Worm (Caenorhabditis elegans) whole organism, young adult: ENCODE results near the gene F54F11.1.

ENCODE experiments used
- B0261.1 ChIP-seq: sonication (generic microtip); optimal IDR thresholded peaks from 2 replicates; lab custom pipeline; 2016; ENCODE audit warnings: mild to moderate bottlenecking, missing genetic modification characterization, moderate library complexity, missing compliant biosample characterization
- B0336.3 ChIP-seq: fragments of 200-800 bp; sonication (Bioruptor generic); IDR thresholded peaks from 2 replicates; pipeline ENCODE4 v1.3.6; 2022; ENCODE audit warnings: missing genetic modification characterization, missing compliant biosample characterization
- D2030.7 ChIP-seq: fragments of 200-800 bp; sonication (Bioruptor generic); IDR thresholded peaks from 2 replicates; pipeline ENCODE4 v1.3.6; 2022; ENCODE audit warnings: missing genetic modification reagents, missing genetic modification characterization, missing compliant biosample characterization
- F33H1.4 ChIP-seq: fragments of 200-800 bp; sonication (Bioruptor generic); IDR thresholded peaks from 2 replicates; pipeline ENCODE4 v1.3.6; 2022; ENCODE audit warnings: missing genetic modification reagents, missing genetic modification characterization, missing compliant biosample characterization
- F37B4.10 ChIP-seq: fragments of 200-800 bp; sonication (Bioruptor generic); IDR thresholded peaks from 2 replicates; pipeline ENCODE4 v1.3.6; 2022; ENCODE audit warnings: missing genetic modification characterization, missing compliant biosample characterization
- F39B2.1 ChIP-seq: fragments of 200-800 bp; sonication (Bioruptor generic); IDR thresholded peaks from 2 replicates; pipeline ENCODE4 v1.3.6; 2022; ENCODE audit warnings: missing genetic modification reagents, missing genetic modification characterization, missing compliant biosample characterization
- F49E8.2 ChIP-seq: sonication (generic microtip); optimal IDR thresholded peaks from 3 replicates; lab custom pipeline; 2017; ENCODE audit warnings: missing genetic modification characterization, mild to moderate bottlenecking, missing compliant biosample characterization, antibody characterized with exemption, moderate library complexity; ENCODE audit not compliant: insufficient read depth
- F52B5.7 ChIP-seq: sonication (generic microtip); optimal IDR thresholded peaks from 2 replicates; lab custom pipeline; 2016; ENCODE audit warnings: mild to moderate bottlenecking, missing genetic modification characterization, missing compliant biosample characterization
- F57A8.1 ChIP-seq: fragments of 200-800 bp; sonication (Bioruptor generic); optimal IDR thresholded peaks from 2 replicates; lab custom pipeline; 2018; ENCODE audit warnings: mild to moderate bottlenecking, missing genetic modification characterization, moderate library complexity, missing compliant biosample characterization
- Y56A3A.18 ChIP-seq: fragments of 200-800 bp; sonication (Bioruptor generic); IDR thresholded peaks from 2 replicates; pipeline ENCODE4 v1.3.6; 2022; ENCODE audit warnings: missing genetic modification reagents, missing genetic modification characterization, missing compliant biosample characterization
- attf-3 ChIP-seq: fragments of 200-800 bp; sonication (Bioruptor generic); conservative IDR thresholded peaks from 2 replicates; pipeline ENCODE4 v1.3.6; 2022; ENCODE audit warnings: missing genetic modification reagents, missing genetic modification characterization, missing compliant biosample characterization
- ceh-27 ChIP-seq: fragments of 200-800 bp; sonication (Bioruptor generic); optimal IDR thresholded peaks from 2 replicates; lab custom pipeline; 2018; ENCODE audit warnings: mild to moderate bottlenecking, missing genetic modification characterization, moderate library complexity, missing compliant biosample characterization
- ceh-79 ChIP-seq: sonication (generic microtip); optimal IDR thresholded peaks from 2 replicates; lab custom pipeline; 2017; ENCODE audit warnings: mild to moderate bottlenecking, missing genetic modification characterization, missing compliant biosample characterization
- dox-1 ChIP-seq: fragments of 200-800 bp; sonication (Bioruptor generic); IDR thresholded peaks from 2 replicates; pipeline ENCODE4 v1.3.6; 2022; ENCODE audit warnings: missing genetic modification reagents, missing genetic modification characterization, missing compliant biosample characterization
- egl-18 ChIP-seq: fragments of 200-800 bp; sonication (Bioruptor generic); IDR thresholded peaks from 2 replicates; pipeline ENCODE4 v1.3.6; 2022; ENCODE audit warnings: missing genetic modification reagents, missing genetic modification characterization, missing compliant biosample characterization
- ets-4 ChIP-seq: fragments of 200-800 bp; sonication (Bioruptor generic); optimal IDR thresholded peaks from 2 replicates; lab custom pipeline; 2018; ENCODE audit warnings: mild to moderate bottlenecking, missing genetic modification characterization, missing compliant biosample characterization
- hlh-26 ChIP-seq: fragments of 200-800 bp; sonication (Bioruptor generic); conservative IDR thresholded peaks from 2 replicates; pipeline ENCODE4 v1.3.6; 2022; ENCODE audit warnings: missing genetic modification reagents, missing genetic modification characterization, missing compliant biosample characterization
- hmg-20 ChIP-seq: fragments of 200-800 bp; sonication (Bioruptor generic); IDR thresholded peaks from 2 replicates; pipeline ENCODE4 v1.3.6; 2022; ENCODE audit warnings: missing genetic modification reagents, missing genetic modification characterization, missing compliant biosample characterization
- lin-54 ChIP-seq: fragments of 200-800 bp; sonication (Bioruptor generic); optimal IDR thresholded peaks from 2 replicates; lab custom pipeline; 2018; ENCODE audit warnings: mild to moderate bottlenecking, missing genetic modification characterization, missing compliant biosample characterization
- lir-1 ChIP-seq: fragments of 200-800 bp; sonication (Bioruptor generic); conservative IDR thresholded peaks from 2 replicates; pipeline ENCODE4 v1.3.6; 2022; ENCODE audit warnings: missing genetic modification reagents, missing genetic modification characterization, missing compliant biosample characterization
- lsl-1 ChIP-seq: fragments of 200-800 bp; sonication (Bioruptor generic); optimal IDR thresholded peaks from 2 replicates; lab custom pipeline; 2018; ENCODE audit warnings: mild to moderate bottlenecking, missing genetic modification characterization, moderate library complexity, missing compliant biosample characterization
- madf-10 ChIP-seq: sonication (generic microtip); optimal IDR thresholded peaks from 2 replicates; lab custom pipeline; 2016; ENCODE audit warnings: mild to moderate bottlenecking, missing genetic modification characterization, missing compliant biosample characterization
- mcd-1 ChIP-seq: fragments of 200-800 bp; sonication (Bioruptor generic); IDR thresholded peaks from 2 replicates; pipeline ENCODE4 v1.3.6; 2022; ENCODE audit warnings: missing genetic modification reagents, missing genetic modification characterization, missing compliant biosample characterization
- nfya-2 ChIP-seq: fragments of 200-800 bp; sonication (Bioruptor generic); IDR thresholded peaks from 2 replicates; pipeline ENCODE4 v1.3.6; 2022; ENCODE audit warnings: missing genetic modification reagents, missing genetic modification characterization, missing compliant biosample characterization
- nhr-120 ChIP-seq: fragments of 200-800 bp; sonication (Bioruptor generic); IDR thresholded peaks from 2 replicates; pipeline ENCODE4 v1.3.6; 2022; ENCODE audit warnings: missing genetic modification characterization, missing compliant biosample characterization
- nhr-80 ChIP-seq: sonication (generic microtip); optimal IDR thresholded peaks from 2 replicates; lab custom pipeline; 2016; ENCODE audit warnings: missing genetic modification characterization, missing compliant biosample characterization
- nhr-90 ChIP-seq: sonication (generic microtip); optimal IDR thresholded peaks from 2 replicates; lab custom pipeline; 2016; ENCODE audit warnings: missing genotype, mild to moderate bottlenecking, missing genetic modification characterization, missing compliant biosample characterization
- rcor-1 ChIP-seq: fragments of 200-800 bp; sonication (Bioruptor generic); IDR thresholded peaks from 2 replicates; pipeline ENCODE4 v1.3.6; 2022; ENCODE audit warnings: missing genetic modification reagents, missing genetic modification characterization, missing compliant biosample characterization
- repo-1 ChIP-seq: sonication (generic microtip); optimal IDR thresholded peaks from 2 replicates; lab custom pipeline; 2017; ENCODE audit warnings: mild to moderate bottlenecking, missing genetic modification characterization, missing compliant biosample characterization
- snpc-3.4 ChIP-seq: sonication (generic microtip); optimal IDR thresholded peaks from 2 replicates; lab custom pipeline; 2017; ENCODE audit warnings: missing genetic modification characterization, mild to moderate bottlenecking, missing compliant biosample characterization, antibody characterized with exemption, moderate library complexity, missing genotype, missing genetic modification reagents
- tbp1 ChIP-seq: fragments of 200-800 bp; sonication (Bioruptor generic); optimal IDR thresholded peaks from 2 replicates; lab custom pipeline; 2018; ENCODE audit warnings: mild to moderate bottlenecking, missing genetic modification characterization, missing compliant biosample characterization
- unc-62 ChIP-seq: fragments of 150-350 bp; optimal IDR thresholded peaks from 2 replicates; lab custom pipeline; 2014; ENCODE audit warnings: missing biosample characterization, missing genetic modification reagents, missing genetic modification characterization
- zfh-2 ChIP-seq: fragments of 200-800 bp; sonication (Bioruptor generic); conservative IDR thresholded peaks from 2 replicates; pipeline ENCODE4 v1.3.6; 2022; ENCODE audit warnings: missing genetic modification reagents, missing genetic modification characterization, missing compliant biosample characterization
- zim-3 ChIP-seq: sonication (generic microtip); optimal IDR thresholded peaks from 2 replicates; lab custom pipeline; 2017; ENCODE audit warnings: mild to moderate bottlenecking, missing genetic modification characterization, moderate library complexity, missing compliant biosample characterization
- ztf-18 ChIP-seq: sonication (generic microtip); optimal IDR thresholded peaks from 2 replicates; lab custom pipeline; 2016; ENCODE audit warnings: missing genotype, mild to moderate bottlenecking, missing genetic modification characterization, missing compliant biosample characterization
- ztf-6 ChIP-seq: fragments of 200-800 bp; sonication (Bioruptor generic); IDR thresholded peaks from 2 replicates; pipeline ENCODE4 v1.3.6; 2022; ENCODE audit warnings: missing genetic modification reagents, missing genetic modification characterization, missing compliant biosample characterization

F54F11.1 gene

ce11 chrII:13501575-13501974 is 2.2 kb upstream of the F54F11.1 start, which contains the start of gene F45H10.5:
F45H10.5 (plus strand) TSS chrII:13501875.
- no peak for TF ChIP-seq nfya-2 (GFP tag; lab: Robert Waterston, UW)
- no peak for TF ChIP-seq zim-3 (tag; lab: Kevin White, UChicago)

ce11 chrII:13505386-13505785 is 1.6 kb downstream of the F54F11.1 start:
- no peak for TF ChIP-seq madf-10 (tag; lab: Kevin White, UChicago)
- TF ChIP-seq attf-3: no peak
- no peak for TF ChIP-seq egl-18 (GFP tag; lab: Robert Waterston, UW)
- TF ChIP-seq unc-62: no peak
- TF ChIP-seq nhr-80: no peak
- TF ChIP-seq F39B2.1: no peak

- TF ChIP-seq B0261.1 (tag; lab: Kevin White, UChicago): no peak
- TF ChIP-seq F52B5.7 (tag; lab: Kevin White, UChicago): no peak
- peak; percentile 9 for TF ChIP-seq nhr-80
- no peak for TF ChIP-seq ztf-6 (GFP tag; lab: Robert Waterston, UW)
- no peak for TF ChIP-seq ets-4 (GFP tag; lab: Kevin White, UChicago)
Measured at ce11 chrII:13505977-13506568, 2.3 kb downstream of the F54F11.1 start.

ce11 chrII:13507535-13507934 is 3.8 kb downstream of the F54F11.1 start, which contains the start of gene nep-17:
nep-17 (plus strand) TSS chrII:13507819.
- TF ChIP-seq nhr-80 (peak; percentile 68), ceh-79 (tag; lab: Kevin White, UChicago) (no peak)
- TF ChIP-seq, all 124 proteins: peak for 1

ce11 chrII:13508607-13509006 is 4.9 kb downstream of the F54F11.1 start:
- no peak for TF ChIP-seq nhr-120 (GFP tag; lab: Robert Waterston, UW)
- TF ChIP-seq nhr-80: peak; percentile 42

- TF ChIP-seq Y56A3A.18 (no peak), zfh-2 (GFP tag; lab: Robert Waterston, UW) (peak; percentile 55; the same call in 1 of the 2 replicates), ztf-18 (tag; lab: Kevin White, UChicago) (no peak), hmg-20 (no peak), rcor-1 (GFP tag; lab: Robert Waterston, UW) (no peak), lir-1 (GFP tag; lab: Robert Waterston, UW) (no peak)
Measured at ce11 chrII:13515813-13516212, 12.1 kb downstream of the F54F11.1 start.

- TF ChIP-seq dox-1 (GFP tag; lab: Robert Waterston, UW): no peak
- no peak for TF ChIP-seq D2030.7 (GFP tag; lab: Robert Waterston, UW)
- no peak for TF ChIP-seq B0261.1 (tag; lab: Kevin White, UChicago)
- TF ChIP-seq, all 124 proteins: peak for 0
Measured at ce11 chrII:13517600-13517999, 13.8 kb downstream of the F54F11.1 start, which contains the start of gene sre-45. sre-45 (plus strand) TSS chrII:13517900.

- TF ChIP-seq F57A8.1 (GFP tag; lab: Kevin White, UChicago) (peak; percentile 54), B0336.3 (GFP tag; lab: Robert Waterston, UW) (peak; percentile 77), F37B4.10 (GFP tag; lab: Robert Waterston, UW) (no peak), mcd-1 (GFP tag; lab: Robert Waterston, UW) (peak; percentile 62), zim-3 (tag; lab: Kevin White, UChicago) (peak; percentile 49), ceh-27 (GFP tag; lab: Kevin White, UChicago) (peak; percentile 7), tbp1 (GFP tag; lab: Kevin White, UChicago) (peak; percentile 78), nhr-90 (no peak), madf-10 (tag; lab: Kevin White, UChicago) (no peak), lsl-1 (GFP tag; lab: Kevin White, UChicago) (peak; percentile 81), hlh-26 (no peak), snpc-3.4 (tag; lab: Kevin White, UChicago) (peak; percentile 98), F33H1.4 (GFP tag; lab: Robert Waterston, UW) (peak; percentile 61), repo-1 (no peak), lin-54 (GFP tag; lab: Kevin White, UChicago) (peak; percentile 76), F49E8.2 (tag; lab: Kevin White, UChicago) (peak; percentile 93)
Measured at ce11 chrII:13521179-13521616, 17.4 kb downstream of the F54F11.1 start.
